Worm (Caenorhabditis elegans) whole organism, L1 larva: ENCODE measurements around the gene tbc-3.

ENCODE experiments used
- ceh-82 ChIP-seq, 3 experiments: fragments of 150-350 bp in 1 of 3; sonication (generic microtip) in 2 of 3; optimal IDR thresholded peaks; 2 replicates each; lab custom pipeline; 2014 to 2017; ENCODE audit warnings: missing biosample characterization in 3 of 3, missing genetic modification characterization in 3 of 3
- dsc-1 ChIP-seq: sonication (generic microtip); optimal IDR thresholded peaks from 2 replicates; lab custom pipeline; 2016; ENCODE audit warnings: mild to moderate bottlenecking, missing genetic modification characterization, missing compliant biosample characterization
- fkh-10 ChIP-seq: sonication (generic microtip); optimal IDR thresholded peaks from 2 replicates; lab custom pipeline; 2017; ENCODE audit warnings: missing biosample characterization, missing genetic modification reagents, missing genetic modification characterization
- lin-13 ChIP-seq: fragments of 150-350 bp; optimal IDR thresholded peaks from 2 replicates; lab custom pipeline; 2014; ENCODE audit warnings: missing biosample characterization, missing genetic modification reagents, missing genetic modification characterization
- lin-35 ChIP-seq, 2 experiments: fragments of 150-350 bp; optimal IDR thresholded peaks; 2 replicates each; lab custom pipeline; 2014; ENCODE audit warnings: missing biosample characterization in 2 of 2, missing genetic modification characterization in 2 of 2, missing genetic modification reagents in 2 of 2
- mep-1 ChIP-seq: fragments of 150-350 bp; optimal IDR thresholded peaks from 2 replicates; lab custom pipeline; 2014; ENCODE audit warnings: missing biosample characterization, missing genetic modification characterization
- nhr-19 ChIP-seq: fragments of 200-800 bp; sonication (Bioruptor generic); conservative IDR thresholded peaks from 2 replicates; pipeline ENCODE4 v1.3.6; 2022; ENCODE audit warnings: missing genetic modification characterization, missing compliant biosample characterization
- pax-3 ChIP-seq: fragments of 200-800 bp; sonication (Bioruptor generic); optimal IDR thresholded peaks from 2 replicates; lab custom pipeline; 2018; ENCODE audit warnings: mild to moderate bottlenecking, missing genetic modification characterization, moderate library complexity, missing compliant biosample characterization

DNA sequence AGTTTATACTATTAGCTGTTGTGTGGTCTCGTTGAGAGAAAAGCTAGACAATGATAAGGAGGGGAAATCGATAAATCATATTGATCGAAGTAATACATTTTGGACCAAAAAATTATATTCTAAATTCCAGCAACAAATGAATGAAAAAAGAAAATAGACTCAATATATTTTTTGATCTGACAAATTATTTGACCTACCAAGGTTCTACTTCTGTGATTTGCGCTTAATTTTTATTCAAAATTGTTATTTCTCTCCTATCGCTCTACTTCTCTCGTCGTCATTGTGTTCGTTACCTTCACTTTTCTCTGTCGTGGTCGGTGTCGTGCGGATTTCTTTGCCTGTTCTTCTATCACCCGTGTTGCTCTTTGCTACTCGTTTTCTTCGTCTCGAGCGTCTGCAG lies 39.8 kb upstream of the tbc-3 start:
- no peak for TF ChIP-seq nhr-19 (GFP tag; lab: Robert Waterston, UW)
- TF ChIP-seq fkh-10 (GFP tag; lab: Kevin White, UChicago): no peak
- TF ChIP-seq lin-35 (GFP tag; optimal IDR thresholded peaks at IDR 0.05; lab: Kevin White, UChicago): no peak
- TF ChIP-seq dsc-1: no peak
- TF ChIP-seq ceh-82 (tag; optimal IDR thresholded peaks at IDR 0.05; lab: Kevin White, UChicago): no peak
- TF ChIP-seq pax-3 (tag; lab: Kevin White, UChicago): no peak
- no peak for TF ChIP-seq mep-1 (tag; lab: Kevin White, UChicago)
- TF ChIP-seq lin-13 (GFP tag; lab: Kevin White, UChicago): no peak
